Fruit fly (Drosophila melanogaster) whole organism, embryonic: ENCODE data around the gene Ugt37C2.
A peak's percentile ranks its signal among the peaks of the same experiment; 100 is the strongest.

Source experiments
- Adf1 ChIP-seq: fragments of 200-800 bp; sonication (Bioruptor generic); IDR thresholded peaks from 2 replicates; pipeline ENCODE4 v1.3.6; 2022; ENCODE audit warnings: missing biosample characterization, missing genetic modification characterization
- Blimp-1 ChIP-seq: fragments of 200-800 bp; sonication (Bioruptor generic); optimal IDR thresholded peaks from 3 replicates; lab custom pipeline; 2018; ENCODE audit warnings: missing biosample characterization, missing genetic modification characterization, mild to moderate bottlenecking, moderate library complexity, missing genetic modification reagents
- CG10209 ChIP-seq: fragments of 200-800 bp; sonication (Bioruptor generic); optimal IDR thresholded peaks from 3 replicates; lab custom pipeline; 2017; ENCODE audit warnings: missing biosample characterization, mild to moderate bottlenecking, missing genetic modification characterization, missing genetic modification reagents
- CG10366 ChIP-seq: fragments of 200-800 bp; sonication (Bioruptor generic); IDR thresholded peaks from 2 replicates; pipeline ENCODE4 v1.3.6; 2022; ENCODE audit warnings: missing biosample characterization, missing genetic modification characterization
- CG10431 ChIP-seq: fragments of 200-800 bp; sonication (Bioruptor generic); optimal IDR thresholded peaks from 3 replicates; lab custom pipeline; 2018; ENCODE audit warnings: missing biosample characterization, mild to moderate bottlenecking, missing genetic modification characterization
- CG13287 ChIP-seq: fragments of 200-800 bp; sonication (Bioruptor generic); IDR thresholded peaks from 2 replicates; pipeline ENCODE4 v1.3.6; 2022; ENCODE audit warnings: missing biosample characterization, missing genetic modification characterization; ENCODE audit not compliant: partially characterized antibody
- CG15696 ChIP-seq: fragments of 200-800 bp; sonication (Bioruptor generic); optimal IDR thresholded peaks from 2 replicates; lab custom pipeline; 2019; ENCODE audit warnings: missing biosample characterization, mild to moderate bottlenecking, missing genetic modification characterization, moderate library complexity
- CG16813 ChIP-seq: fragments of 200-800 bp; sonication (Bioruptor generic); IDR thresholded peaks from 3 replicates; pipeline ENCODE4 v1.3.6; 2022; ENCODE audit warnings: missing biosample characterization, missing genetic modification characterization; ENCODE audit not compliant: partially characterized antibody
- CG17186 ChIP-seq: fragments of 200-800 bp; sonication (Bioruptor generic); optimal IDR thresholded peaks from 3 replicates; lab custom pipeline; 2017; ENCODE audit warnings: missing biosample characterization, missing genetic modification reagents, missing genetic modification characterization
- CG2120 ChIP-seq: fragments of 200-800 bp; sonication (Bioruptor generic); optimal IDR thresholded peaks from 3 replicates; lab custom pipeline; 2016; ENCODE audit warnings: missing biosample characterization, missing genetic modification characterization
- CG31441 ChIP-seq: fragments of 200-800 bp; sonication (Bioruptor generic); IDR thresholded peaks from 2 replicates; pipeline ENCODE4 v1.3.6; 2022; ENCODE audit warnings: missing biosample characterization, missing genetic modification characterization
- CG4617 ChIP-seq: fragments of 200-800 bp; sonication (Bioruptor generic); optimal IDR thresholded peaks from 3 replicates; lab custom pipeline; 2016; ENCODE audit warnings: missing biosample characterization, missing genetic modification characterization, borderline replicate concordance
- CG5953 ChIP-seq: fragments of 200-800 bp; sonication (Bioruptor generic); IDR thresholded peaks from 2 replicates; pipeline ENCODE4 v1.3.6; 2022; ENCODE audit warnings: missing biosample characterization, missing genetic modification characterization
- CG6272 ChIP-seq: fragments of 200-800 bp; sonication (Bioruptor generic); IDR thresholded peaks from 2 replicates; pipeline ENCODE4 v1.3.6; 2022; ENCODE audit warnings: missing biosample characterization, missing genetic modification characterization
- CG7357 ChIP-seq: fragments of 200-800 bp; sonication (Bioruptor generic); IDR thresholded peaks from 3 replicates; pipeline ENCODE4 v1.3.6; 2022; ENCODE audit warnings: missing biosample characterization, missing genetic modification characterization
- CG7556 ChIP-seq: fragments of 200-800 bp; sonication (Bioruptor generic); optimal IDR thresholded peaks from 2 replicates; lab custom pipeline; 2017; ENCODE audit warnings: missing biosample characterization, mild to moderate bottlenecking, missing genetic modification characterization
- CG9437 ChIP-seq: fragments of 200-800 bp; sonication (Bioruptor generic); optimal IDR thresholded peaks from 2 replicates; lab custom pipeline; 2018; ENCODE audit warnings: missing biosample characterization, mild to moderate bottlenecking, missing genetic modification characterization
- CG9817 ChIP-seq: fragments of 200-800 bp; sonication (Bioruptor generic); optimal IDR thresholded peaks from 2 replicates; lab custom pipeline; 2018; ENCODE audit warnings: missing biosample characterization, mild to moderate bottlenecking, missing genetic modification characterization, moderate library complexity
- Chrac-16 ChIP-seq: fragments of 200-800 bp; sonication (Bioruptor generic); optimal IDR thresholded peaks from 3 replicates; lab custom pipeline; 2016; ENCODE audit warnings: missing biosample characterization, missing genetic modification characterization
- Dip2 ChIP-seq: fragments of 200-800 bp; sonication (Bioruptor generic); IDR thresholded peaks from 2 replicates; pipeline ENCODE4 v1.3.6; 2022; ENCODE audit warnings: missing biosample characterization, missing genetic modification characterization
- Dp ChIP-seq: fragments of 200-800 bp; sonication (Bioruptor generic); optimal IDR thresholded peaks from 2 replicates; lab custom pipeline; 2018; ENCODE audit warnings: missing biosample characterization, mild to moderate bottlenecking, missing genetic modification characterization, moderate library complexity
- Dref ChIP-seq: fragments of 200-800 bp; sonication (Bioruptor generic); IDR thresholded peaks from 2 replicates; pipeline ENCODE4 v1.3.6; 2022; ENCODE audit warnings: missing biosample characterization, missing genetic modification characterization
- Drgx ChIP-seq: fragments of 200-800 bp; sonication (Bioruptor generic); IDR thresholded peaks from 2 replicates; pipeline ENCODE4 v1.3.6; 2022; ENCODE audit warnings: missing biosample characterization, missing genetic modification characterization
- E2f1 ChIP-seq: fragments of 200-800 bp; sonication (Bioruptor generic); IDR thresholded peaks from 2 replicates; pipeline ENCODE4 v1.3.6; 2022; ENCODE audit warnings: missing biosample characterization, missing genetic modification characterization
- Ets65A ChIP-seq: fragments of 200-800 bp; sonication (Bioruptor generic); peaks from one replicate; lab custom pipeline; 2016; ENCODE audit warnings: missing biosample characterization, missing genetic modification characterization
- NfI ChIP-seq: fragments of 200-800 bp; sonication (Bioruptor generic); optimal IDR thresholded peaks from 3 replicates; lab custom pipeline; 2018; ENCODE audit warnings: missing biosample characterization, mild to moderate bottlenecking, missing genetic modification characterization, moderate library complexity
- Opbp ChIP-seq: fragments of 200-800 bp; sonication (Bioruptor generic); IDR thresholded peaks from 3 replicates; pipeline ENCODE4 v1.3.6; 2022; ENCODE audit warnings: missing biosample characterization, missing genetic modification characterization; ENCODE audit not compliant: partially characterized antibody
- Ravus ChIP-seq: fragments of 200-800 bp; sonication (Bioruptor generic); IDR thresholded peaks from 2 replicates; pipeline ENCODE4 v1.3.6; 2022; ENCODE audit warnings: missing biosample characterization, missing genetic modification characterization
- ase ChIP-seq: fragments of 200-800 bp; sonication (Bioruptor generic); IDR thresholded peaks from 3 replicates; pipeline ENCODE4 v1.3.6; 2022; ENCODE audit warnings: missing biosample characterization, missing genetic modification characterization
- az2 ChIP-seq: fragments of 200-800 bp; sonication (Bioruptor generic); optimal IDR thresholded peaks from 3 replicates; lab custom pipeline; 2016; ENCODE audit warnings: missing biosample characterization, missing genetic modification characterization
- chinmo ChIP-seq: fragments of 200-800 bp; sonication (Bioruptor generic); IDR thresholded peaks from 4 replicates; pipeline ENCODE4 v1.3.6; 2022; ENCODE audit warnings: missing biosample characterization, missing genetic modification characterization; ENCODE audit not compliant: partially characterized antibody
- crol ChIP-seq: fragments of 200-800 bp; sonication (Bioruptor generic); IDR thresholded peaks from 2 replicates; pipeline ENCODE4 v1.3.6; 2022; ENCODE audit warnings: missing biosample characterization, missing genetic modification characterization
- da ChIP-seq: fragments of 200-800 bp; sonication (Bioruptor generic); optimal IDR thresholded peaks from 2 replicates; lab custom pipeline; 2016; ENCODE audit warnings: missing biosample characterization, missing genetic modification characterization
- ewg ChIP-seq: fragments of 200-800 bp; sonication (Bioruptor generic); optimal IDR thresholded peaks from 3 replicates; lab custom pipeline; 2017; ENCODE audit warnings: mild to moderate bottlenecking, missing biosample characterization, missing genetic modification reagents, missing genetic modification characterization
- exex ChIP-seq: fragments of 200-800 bp; sonication (Bioruptor generic); optimal IDR thresholded peaks from 4 replicates; lab custom pipeline; 2018; ENCODE audit warnings: missing biosample characterization, mild to moderate bottlenecking, missing genetic modification characterization, moderate library complexity
- fd102C ChIP-seq: fragments of 200-800 bp; sonication (Bioruptor generic); optimal IDR thresholded peaks from 2 replicates; lab custom pipeline; 2018; ENCODE audit warnings: missing biosample characterization, mild to moderate bottlenecking, missing genetic modification characterization, moderate library complexity
- gem ChIP-seq: fragments of 200-800 bp; sonication (Bioruptor generic); optimal IDR thresholded peaks from 2 replicates; lab custom pipeline; 2019; ENCODE audit warnings: missing biosample characterization, mild to moderate bottlenecking, missing genetic modification characterization, moderate library complexity
- hkb ChIP-seq, 2 experiments: fragments of 200-800 bp in 1 of 2; fragments of >200 bp in 1 of 2; sonication (Bioruptor generic) in 1 of 2; IDR thresholded peaks in 1 of 2; optimal IDR thresholded peaks in 1 of 2; 2 replicates each; pipeline versions ENCODE4 v1.3.6 to Lab custom; 2017 to 2022; ENCODE audit warnings: missing biosample characterization in 1 of 2, missing genetic modification characterization in 1 of 2
- kah ChIP-seq: fragments of 200-800 bp; sonication (Bioruptor generic); optimal IDR thresholded peaks from 2 replicates; lab custom pipeline; 2018; ENCODE audit warnings: missing biosample characterization, mild to moderate bottlenecking, missing genetic modification characterization
- ken ChIP-seq: fragments of 200-800 bp; sonication (Bioruptor generic); IDR thresholded peaks from 3 replicates; pipeline ENCODE4 v1.3.6; 2022; ENCODE audit warnings: missing biosample characterization, missing genetic modification characterization
- otp ChIP-seq: fragments of 200-800 bp; sonication (Bioruptor generic); IDR thresholded peaks from 3 replicates; pipeline ENCODE4, ENCODE4 v1.3.6; 2022; ENCODE audit warnings: missing biosample characterization, missing genetic modification characterization
- sisA ChIP-seq: fragments of 200-800 bp; sonication (Bioruptor generic); IDR thresholded peaks from 2 replicates; pipeline ENCODE4 v1.3.6; 2022; ENCODE audit warnings: missing biosample characterization, missing genetic modification characterization
- sr ChIP-seq: fragments of 200-800 bp; sonication (Bioruptor generic); IDR thresholded peaks from 3 replicates; pipeline ENCODE4 v1.3.6; 2022; ENCODE audit warnings: missing biosample characterization, missing genetic modification characterization
- stwl ChIP-seq: fragments of 200-800 bp; sonication (Bioruptor generic); optimal IDR thresholded peaks from 3 replicates; lab custom pipeline; 2018; ENCODE audit warnings: missing biosample characterization, mild to moderate bottlenecking, missing genetic modification characterization, moderate library complexity
- sug ChIP-seq: fragments of 200-800 bp; optimal IDR thresholded peaks from 2 replicates; lab custom pipeline; 2019; ENCODE audit warnings: missing biosample characterization, mild to moderate bottlenecking, missing genetic modification characterization, moderate library complexity
- tgo ChIP-seq: fragments of 200-800 bp; sonication (Bioruptor generic); IDR thresholded peaks from 3 replicates; pipeline ENCODE4 v1.3.6; 2022; ENCODE audit warnings: missing biosample characterization, missing genetic modification characterization
- tup ChIP-seq: fragments of 200-800 bp; sonication (Bioruptor generic); optimal IDR thresholded peaks from 2 replicates; lab custom pipeline; 2016; ENCODE audit warnings: missing biosample characterization, mild to moderate bottlenecking, missing genetic modification characterization, moderate library complexity
- wdn ChIP-seq: fragments of 200-800 bp; sonication (Bioruptor generic); IDR thresholded peaks from 2 replicates; pipeline ENCODE4 v1.3.6; 2022; ENCODE audit warnings: missing biosample characterization, missing genetic modification characterization
- yki ChIP-seq: fragments of >200 bp; optimal IDR thresholded peaks from 3 replicates; lab custom pipeline; 2018
- zen2 ChIP-seq: fragments of 200-800 bp; sonication (Bioruptor generic); IDR thresholded peaks from 3 replicates; pipeline ENCODE4 v1.3.6; 2022; ENCODE audit warnings: missing biosample characterization, missing genetic modification characterization; ENCODE audit not compliant: partially characterized antibody

Ugt37C2 gene

dm6 chr2L:16826872-16827506, 33.0 kb downstream of the Ugt37C2 start, which contains the start of gene AspRS-m (continued):
- TF ChIP-seq NfI (no peak), CG16813 (peak; percentile 92), kah (GFP tag; lab: Kevin White, UChicago) (no peak), az2 (GFP tag; lab: Kevin White, UChicago) (peak; percentile 17), Chrac-16 (GFP tag; lab: Kevin White, UChicago) (peak; percentile 9), wdn (GFP tag; lab: Robert Waterston, UW) (no peak), sisA (GFP tag; lab: Robert Waterston, UW) (peak; percentile 31; the same call in 1 of the 2 replicates), CG10431 (no peak), CG6272 (GFP tag; lab: Robert Waterston, UW) (0 out of 2 replicates have a peak, but pooled peaks have one; percentile 14), hkb (optimal IDR thresholded peaks at IDR 0.05; lab: Kevin White, UChicago) (no peak), hkb (GFP tag; IDR thresholded peaks at IDR 0.05; lab: Robert Waterston, UW) (no peak), zen2 (GFP tag; lab: Robert Waterston, UW) (peak; percentile 27; the same call in 1 of the 3 replicates), stwl (tag; lab: Kevin White, UChicago) (peak; percentile 66), CG2120 (peak; percentile 31), Ets65A (GFP tag; lab: Kevin White, UChicago) (no peak), ken (GFP tag; lab: Robert Waterston, UW) (no peak), yki (lab: Kevin White, UChicago) (no peak), otp (GFP tag; lab: Robert Waterston, UW) (no peak), chinmo (GFP tag; lab: Robert Waterston, UW) (peak; percentile 83; the same call in 3 of the 4 replicates), CG13287 (GFP tag; lab: Robert Waterston, UW) (peak; percentile 88), CG9817 (tag; lab: Kevin White, UChicago) (peak; percentile 28), CG4617 (GFP tag; lab: Kevin White, UChicago) (peak; percentile 33), sug (tag; lab: Kevin White, UChicago) (no peak), CG31441 (no peak), Blimp-1 (no peak), ewg (GFP tag; lab: Kevin White, UChicago) (peak; percentile 30), E2f1 (GFP tag; lab: Robert Waterston, UW) (no peak), sr (GFP tag; lab: Robert Waterston, UW) (no peak), Adf1 (GFP tag; lab: Robert Waterston, UW) (peak; percentile 40), tup (GFP tag; lab: Kevin White, UChicago) (no peak), Drgx (GFP tag; lab: Robert Waterston, UW) (no peak), Ravus (GFP tag; lab: Robert Waterston, UW) (no peak), CG17186 (GFP tag; lab: Kevin White, UChicago) (no peak), fd102C (GFP tag; lab: Kevin White, UChicago) (no peak), CG7556 (GFP tag; lab: Kevin White, UChicago) (no peak), da (GFP tag; lab: Kevin White, UChicago) (no peak), gem (tag; lab: Kevin White, UChicago) (no peak), crol (GFP tag; lab: Robert Waterston, UW) (no peak), CG15696 (peak; percentile 33), Dip2 (GFP tag; lab: Robert Waterston, UW) (no peak), CG7357 (no peak), tgo (GFP tag; lab: Robert Waterston, UW) (no peak), exex (tag; lab: Kevin White, UChicago) (no peak), CG10209 (GFP tag; lab: Kevin White, UChicago) (no peak), CG9437 (no peak), Dref (GFP tag; lab: Robert Waterston, UW) (peak; percentile 72), CG5953 (no peak), ase (GFP tag; lab: Robert Waterston, UW) (no peak), Dp (peak; percentile 15), CG10366 (GFP tag; lab: Robert Waterston, UW) (no peak), Opbp (peak; percentile 88; the same call in 2 of the 3 replicates)
